Worm (Caenorhabditis elegans): ENCODE data around the gene F25E2.3.

Gene F25E2.3

DNA sequence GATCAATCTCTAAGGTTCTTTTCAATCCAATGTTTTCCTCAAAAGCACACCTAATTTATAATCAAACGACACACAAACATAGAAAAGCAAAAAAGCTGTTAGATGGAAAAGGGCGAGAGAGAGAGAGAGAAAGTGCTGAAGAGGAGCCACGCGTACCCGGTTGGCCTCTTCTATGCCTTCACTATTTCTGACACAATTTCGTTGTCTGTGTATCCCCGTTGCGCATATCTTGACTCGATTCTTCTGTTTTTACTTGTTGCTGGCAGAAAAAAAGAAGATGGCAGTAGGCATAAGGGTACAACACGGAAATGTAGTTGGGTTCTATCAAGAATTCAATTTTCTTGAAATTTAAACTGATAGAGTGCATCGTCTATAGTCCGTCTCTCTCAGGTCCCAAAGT is 14.5 kb upstream of the F25E2.3 start (continued):
- TF ChIP-seq ztf-18 (tag; optimal IDR thresholded peaks at IDR 0.05) = no peak
- no peak for TF ChIP-seq snpc-4 (GFP tag; optimal IDR thresholded peaks at IDR 0.05)
- no peak for TF ChIP-seq snpc-4 (tag; optimal IDR thresholded peaks at IDR 0.05)
- TF ChIP-seq B0019.2 (GFP tag; conservative IDR thresholded peaks at IDR 0.05) = no peak
- no peak for TF ChIP-seq sea-2 (GFP tag; IDR thresholded peaks at IDR 0.05)
- TF ChIP-seq dpff-1 (tag; optimal IDR thresholded peaks at IDR 0.05) = no peak
- TF ChIP-seq K12H6.12 (tag; optimal IDR thresholded peaks at IDR 0.05) = peak; percentile 54
- no peak for TF ChIP-seq dpl-1 (GFP tag; optimal IDR thresholded peaks at IDR 0.05)
- TF ChIP-seq him-1 (tag; optimal IDR thresholded peaks at IDR 0.05) = no peak
- TF ChIP-seq Y95B8A.8 (GFP tag; IDR thresholded peaks at IDR 0.05) = no peak
- TF ChIP-seq F22D6.2 (tag; optimal IDR thresholded peaks at IDR 0.05) = no peak
- TF ChIP-seq dox-1 (GFP tag; IDR thresholded peaks at IDR 0.05) = peak; percentile 40; the same call in 1 of the 2 replicates
- no peak for TF ChIP-seq madf-10 (tag; optimal IDR thresholded peaks at IDR 0.05)
- no peak for TF ChIP-seq let-526 (GFP tag; IDR thresholded peaks at IDR 0.05)
- TF ChIP-seq F55B11.4 (tag; optimal IDR thresholded peaks at IDR 0.05; ENCODE audit: borderline replicate concordance, insufficient read depth) = no peak
- TF ChIP-seq lsl-1 (GFP tag; optimal IDR thresholded peaks at IDR 0.05) = no peak
- no peak for TF ChIP-seq hlh-26 (GFP tag; conservative IDR thresholded peaks at IDR 0.05)
- no peak for TF ChIP-seq snpc-1.3 (tag; optimal IDR thresholded peaks at IDR 0.05; ENCODE audit: insufficient read depth)
- TF ChIP-seq egrh-3 (GFP tag; IDR thresholded peaks at IDR 0.05) = no peak
- TF ChIP-seq efl-1 (GFP tag; optimal IDR thresholded peaks at IDR 0.05) = no peak
- TF ChIP-seq let-607 (tag; optimal IDR thresholded peaks at IDR 0.05) = peak in 1 of 2 experiments; percentile 1
- peak; percentile 21 for TF ChIP-seq ceh-27 (GFP tag; optimal IDR thresholded peaks at IDR 0.05)
- no peak for TF ChIP-seq ccch-3 (GFP tag; optimal IDR thresholded peaks at IDR 0.05)
- no peak for TF ChIP-seq lag-1 (GFP tag; IDR thresholded peaks at IDR 0.05)
- no peak for TF ChIP-seq ztf-26 (tag; optimal IDR thresholded peaks at IDR 0.05)
- no peak for TF ChIP-seq mcd-1 (GFP tag; IDR thresholded peaks at IDR 0.05)
- TF ChIP-seq tbp1 (GFP tag; optimal IDR thresholded peaks at IDR 0.05) = peak; percentile 4
- TF ChIP-seq egl-18 (GFP tag; IDR thresholded peaks at IDR 0.05) = no peak
- TF ChIP-seq rcor-1 (GFP tag; IDR thresholded peaks at IDR 0.05) = 0 out of 2 replicates have a peak, but pooled peaks have one; percentile 34
- no peak for TF ChIP-seq bed-1 (GFP tag; IDR thresholded peaks at IDR 0.05)
- TF ChIP-seq nhr-120 (GFP tag; IDR thresholded peaks at IDR 0.05) = no peak
- peak; percentile 82 for TF ChIP-seq hmg-1.2 (GFP tag; IDR thresholded peaks at IDR 0.05)
- no peak for TF ChIP-seq T26A5.8 (tag; optimal IDR thresholded peaks at IDR 0.05)

DNA sequence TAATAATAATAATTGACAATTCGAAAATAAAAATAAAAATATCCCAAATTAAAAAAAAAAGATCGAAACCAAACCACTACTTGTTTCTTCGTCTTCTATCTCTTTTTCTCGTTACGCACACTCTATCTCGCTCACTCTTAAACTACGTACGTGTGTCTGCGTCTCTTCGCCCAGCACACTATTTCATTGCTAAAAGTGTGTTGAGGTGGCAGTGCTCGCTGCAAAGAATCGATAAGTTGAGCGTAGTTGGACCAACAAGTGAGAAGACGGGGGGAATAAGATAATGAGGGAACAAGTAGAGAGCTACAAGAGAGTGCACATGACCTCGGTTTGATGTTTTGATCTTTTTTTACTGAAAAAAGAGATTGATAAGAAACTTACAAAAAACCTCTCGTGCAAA is 13.0 kb upstream of the F25E2.3 start:
- TF ChIP-seq hmg-1.2 (GFP tag; IDR thresholded peaks at IDR 0.05) = peak; percentile 98
- TF ChIP-seq Y53G8AR.9 (GFP tag; conservative IDR thresholded peaks at IDR 0.05) = 0 out of 2 replicates have a peak, but pooled peaks have one; percentile 39
- no peak for TF ChIP-seq B0336.3 (GFP tag; IDR thresholded peaks at IDR 0.05)
- peak; percentile 36 for TF ChIP-seq lin-40 (tag; optimal IDR thresholded peaks at IDR 0.05)

DNA sequence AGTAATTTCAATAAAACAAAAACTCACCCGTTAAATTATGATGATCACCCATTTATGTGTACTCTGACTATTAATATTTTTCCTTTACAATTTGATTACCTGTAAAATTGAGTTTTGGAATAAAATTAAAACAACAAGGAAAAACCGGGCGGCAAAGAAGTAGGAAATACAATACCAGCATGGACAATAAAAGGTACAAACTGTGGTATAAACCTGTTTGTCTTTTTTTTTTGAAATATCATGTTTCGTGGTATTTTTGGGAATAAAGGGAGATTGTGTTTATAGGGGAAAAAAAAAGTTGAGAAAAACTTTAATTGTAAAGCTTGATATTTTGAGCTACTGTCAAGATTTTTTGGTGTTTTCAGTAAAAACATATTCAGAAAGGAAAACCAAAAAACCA is 12.4 kb upstream of the F25E2.3 start, which contains the start of gene daf-3:
Gene daf-3, minus strand, starts transcription at position 101 of the 400 bp plus-strand sequence.
- TF ChIP-seq F22D6.2 (tag; optimal IDR thresholded peaks at IDR 0.05) (no peak), Y79H2A.3 (GFP tag; conservative IDR thresholded peaks at IDR 0.05) (no peak), bed-1 (GFP tag; IDR thresholded peaks at IDR 0.05) (no peak), F10E7.11 (tag; optimal IDR thresholded peaks at IDR 0.05) (no peak), lin-40 (tag; optimal IDR thresholded peaks at IDR 0.05) (no peak)

Measured in whole organism, young adult.